Worm (Caenorhabditis elegans) whole organism, L4 larva: Measurements from ENCODE around the gene Y37A1A.2.

Source experiments
- F10B5.3 ChIP-seq: sonication (generic microtip); optimal IDR thresholded peaks from 2 replicates; lab custom pipeline; 2016; ENCODE audit warnings: mild to moderate bottlenecking, missing genetic modification characterization, missing compliant biosample characterization
- F37D6.2 ChIP-seq: sonication (generic microtip); optimal IDR thresholded peaks from 2 replicates; lab custom pipeline; 2016; ENCODE audit warnings: mild to moderate bottlenecking, missing genetic modification characterization, missing compliant biosample characterization
- F44E2.7 ChIP-seq: fragments of 200-800 bp; sonication (Bioruptor generic); IDR thresholded peaks from 2 replicates; pipeline ENCODE4 v2.1.2; 2022; ENCODE audit warnings: missing genetic modification characterization, missing compliant biosample characterization
- T20F7.1 ChIP-seq: fragments of 200-800 bp; sonication (Bioruptor generic); optimal IDR thresholded peaks from 2 replicates; lab custom pipeline; 2018; ENCODE audit warnings: mild to moderate bottlenecking, missing genetic modification characterization, missing compliant biosample characterization
- Y105C5A.15 ChIP-seq: fragments of 200-800 bp; sonication (Bioruptor generic); IDR thresholded peaks from 2 replicates; pipeline ENCODE4 v1.3.6; 2022; ENCODE audit warnings: missing genetic modification characterization, missing compliant biosample characterization
- Y5F2A.4 ChIP-seq: fragments of 200-800 bp; sonication (Bioruptor generic); optimal IDR thresholded peaks from 2 replicates; lab custom pipeline; 2018; ENCODE audit warnings: mild to moderate bottlenecking, missing genetic modification characterization, missing compliant biosample characterization
- Y75B8A.6 ChIP-seq: fragments of 200-800 bp; sonication (Bioruptor generic); IDR thresholded peaks from 2 replicates; pipeline ENCODE4 v1.3.6; 2022; ENCODE audit warnings: missing genetic modification reagents, missing genetic modification characterization, missing compliant biosample characterization
- ZK337.2 ChIP-seq: fragments of 200-800 bp; sonication (Bioruptor generic); IDR thresholded peaks from 2 replicates; pipeline ENCODE4 v1.3.6; 2022; ENCODE audit warnings: missing genetic modification reagents, missing genetic modification characterization, missing compliant biosample characterization
- ZK546.5 ChIP-seq, 2 experiments: sonication (generic microtip); optimal IDR thresholded peaks; 2 replicates each; lab custom pipeline; 2017; ENCODE audit warnings: missing biosample characterization in 2 of 2, missing genetic modification characterization in 2 of 2
- aly-2 ChIP-seq: sonication (generic microtip); optimal IDR thresholded peaks from 2 replicates; lab custom pipeline; 2018; ENCODE audit warnings: missing biosample characterization, missing genetic modification characterization
- ama-1 ChIP-seq: fragments of 150-350 bp; optimal IDR thresholded peaks from 2 replicates; lab custom pipeline; 2014; ENCODE audit warnings: inconsistent platforms, mixed read lengths
- ceh-20 ChIP-seq: fragments of 200-800 bp; sonication (Bioruptor generic); IDR thresholded peaks from 2 replicates; pipeline ENCODE4 v1.3.6; 2022; ENCODE audit warnings: missing genetic modification reagents, missing genetic modification characterization, missing compliant biosample characterization
- ceh-62 ChIP-seq: sonication (generic microtip); optimal IDR thresholded peaks from 2 replicates; lab custom pipeline; 2017; ENCODE audit warnings: missing biosample characterization, missing genetic modification characterization
- cey-2 ChIP-seq: sonication (generic microtip); optimal IDR thresholded peaks from 3 replicates; lab custom pipeline; 2017; ENCODE audit warnings: missing genetic modification characterization, mild to moderate bottlenecking, missing compliant biosample characterization, antibody characterized with exemption, borderline replicate concordance; ENCODE audit not compliant: insufficient read depth
- ctbp-1 ChIP-seq: fragments of 200-800 bp; sonication (Bioruptor generic); IDR thresholded peaks from 2 replicates; pipeline ENCODE4 v1.3.6; 2022; ENCODE audit warnings: missing genetic modification reagents, missing genetic modification characterization, missing compliant biosample characterization
- daf-12 ChIP-seq: fragments of 150-350 bp; optimal IDR thresholded peaks from 2 replicates; lab custom pipeline; 2014; ENCODE audit warnings: missing biosample characterization, missing genetic modification reagents, missing genetic modification characterization
- daf-19 ChIP-seq: fragments of 200-800 bp; sonication (Bioruptor generic); conservative IDR thresholded peaks from 2 replicates; pipeline ENCODE4 v1.3.6; 2022; ENCODE audit warnings: missing genetic modification characterization, missing compliant biosample characterization
- dmd-9 ChIP-seq: fragments of 200-800 bp; sonication (Bioruptor generic); IDR thresholded peaks from 2 replicates; pipeline ENCODE4 v1.3.6; 2022; ENCODE audit warnings: missing genetic modification reagents, missing genetic modification characterization, missing compliant biosample characterization
- duxl-1 ChIP-seq: sonication (generic microtip); optimal IDR thresholded peaks from 2 replicates; lab custom pipeline; 2016; ENCODE audit warnings: mild to moderate bottlenecking, missing genetic modification characterization, moderate library complexity, missing compliant biosample characterization; ENCODE audit not compliant: poor library complexity
- dve-1 ChIP-seq: sonication (generic microtip); optimal IDR thresholded peaks from 2 replicates; lab custom pipeline; 2017; ENCODE audit warnings: antibody characterized with exemption, mild to moderate bottlenecking, missing genetic modification characterization, missing compliant biosample characterization; ENCODE audit not compliant: insufficient read depth
- egl-43 ChIP-seq: fragments of 200-800 bp; sonication (Bioruptor generic); IDR thresholded peaks from 2 replicates; pipeline ENCODE4 v1.3.6; 2022; ENCODE audit warnings: missing genetic modification reagents, missing genetic modification characterization, missing compliant biosample characterization
- fkh-10 ChIP-seq: fragments of 150-350 bp; optimal IDR thresholded peaks from 2 replicates; lab custom pipeline; 2014; ENCODE audit warnings: missing biosample characterization, missing genetic modification reagents, missing genetic modification characterization
- fos-1 ChIP-seq: fragments of 150-350 bp; optimal IDR thresholded peaks from 2 replicates; lab custom pipeline; 2014; ENCODE audit warnings: missing biosample characterization, missing genetic modification characterization
- hlh-30 ChIP-seq: sonication (generic microtip); optimal IDR thresholded peaks from 2 replicates; lab custom pipeline; 2017; ENCODE audit warnings: antibody characterized with exemption, mild to moderate bottlenecking, missing genetic modification characterization, missing compliant biosample characterization; ENCODE audit not compliant: insufficient read depth
- hmg-1.1 ChIP-seq: fragments of 200-800 bp; sonication (Bioruptor generic); IDR thresholded peaks from 2 replicates; pipeline ENCODE4 v1.3.6; 2022; ENCODE audit warnings: missing genetic modification reagents, missing genetic modification characterization, missing compliant biosample characterization
- jun-1 ChIP-seq: fragments of 150-350 bp; optimal IDR thresholded peaks from 2 replicates; lab custom pipeline; 2014; ENCODE audit warnings: missing biosample characterization, missing genetic modification reagents, missing genetic modification characterization
- lim-7 ChIP-seq: fragments of 200-800 bp; sonication (Bioruptor generic); IDR thresholded peaks from 2 replicates; pipeline ENCODE4 v1.3.6; 2022; ENCODE audit warnings: missing genetic modification characterization, missing compliant biosample characterization
- lin-1 ChIP-seq: fragments of 200-800 bp; sonication (Bioruptor generic); IDR thresholded peaks from 2 replicates; pipeline ENCODE4 v1.3.6; 2022; ENCODE audit warnings: missing genetic modification reagents, missing genetic modification characterization, missing compliant biosample characterization
- lin-29 ChIP-seq: fragments of 200-800 bp; sonication (Bioruptor generic); IDR thresholded peaks from 2 replicates; pipeline ENCODE4 v1.3.6; 2022; ENCODE audit warnings: missing genetic modification reagents, missing genetic modification characterization, missing compliant biosample characterization
- lin-39 ChIP-seq: fragments of 150-350 bp; optimal IDR thresholded peaks from 2 replicates; lab custom pipeline; 2014; ENCODE audit warnings: missing biosample characterization, missing genetic modification reagents, missing genetic modification characterization
- lir-3 ChIP-seq: sonication (generic microtip); optimal IDR thresholded peaks from 2 replicates; lab custom pipeline; 2016; ENCODE audit warnings: mild to moderate bottlenecking, missing genetic modification characterization, missing compliant biosample characterization
- madf-9 ChIP-seq: fragments of 200-800 bp; sonication (Bioruptor generic); conservative IDR thresholded peaks from 2 replicates; pipeline ENCODE4 v1.3.6; 2022; ENCODE audit warnings: missing genetic modification reagents, missing genetic modification characterization, missing compliant biosample characterization
- mep-1 ChIP-seq: fragments of 150-350 bp; sonication (generic microtip); optimal IDR thresholded peaks from 3 replicates; lab custom pipeline; 2014; ENCODE audit warnings: missing biosample characterization, missing genetic modification characterization
- mes-2 ChIP-seq: sonication (generic microtip); optimal IDR thresholded peaks from 2 replicates; lab custom pipeline; 2016; ENCODE audit warnings: missing genotype, mild to moderate bottlenecking, missing genetic modification characterization, missing compliant biosample characterization; ENCODE audit not compliant: poor library complexity, severe bottlenecking
- mxl-2 ChIP-seq: fragments of 200-800 bp; sonication (Bioruptor generic); conservative IDR thresholded peaks from 2 replicates; pipeline ENCODE4 v1.3.6; 2022; ENCODE audit warnings: missing genetic modification reagents, missing genetic modification characterization, missing compliant biosample characterization
- mxl-3 ChIP-seq: fragments of 200-800 bp; sonication (Bioruptor generic); optimal IDR thresholded peaks from 2 replicates; lab custom pipeline; 2018; ENCODE audit warnings: mild to moderate bottlenecking, missing genetic modification characterization, missing compliant biosample characterization
- nhr-10 ChIP-seq: fragments of 150-350 bp; optimal IDR thresholded peaks from 2 replicates; lab custom pipeline; 2014; ENCODE audit warnings: missing biosample characterization, missing genetic modification characterization
- nhr-42 ChIP-seq: fragments of 200-800 bp; sonication (Bioruptor generic); IDR thresholded peaks from 2 replicates; pipeline ENCODE4 v1.3.6; 2022; ENCODE audit warnings: missing genetic modification characterization, missing compliant biosample characterization
- nhr-48 ChIP-seq: sonication (generic microtip); optimal IDR thresholded peaks from 2 replicates; lab custom pipeline; 2016; ENCODE audit warnings: mild to moderate bottlenecking, missing genetic modification characterization, missing compliant biosample characterization
- nhr-6 ChIP-seq: fragments of 150-350 bp; optimal IDR thresholded peaks from 2 replicates; lab custom pipeline; 2014; ENCODE audit warnings: missing biosample characterization, missing genetic modification characterization
- nhr-76 ChIP-seq: fragments of 150-350 bp; optimal IDR thresholded peaks from 2 replicates; lab custom pipeline; 2014; ENCODE audit warnings: missing biosample characterization, missing genetic modification characterization
- pha-4 ChIP-seq, 2 experiments: fragments of 150-350 bp in 1 of 2; fragments of 200-800 bp in 1 of 2; sonication (Bioruptor generic) in 1 of 2; IDR thresholded peaks in 1 of 2; optimal IDR thresholded peaks in 1 of 2; 2 replicates each; pipeline versions ENCODE4 v1.3.6 to Lab custom; 2014 to 2022; ENCODE audit warnings: missing genetic modification characterization in 2 of 2, missing genetic modification reagents in 2 of 2, missing biosample characterization in 1 of 2, missing compliant biosample characterization in 1 of 2
- set-16 ChIP-seq: fragments of 200-800 bp; sonication (Bioruptor generic); IDR thresholded peaks from 2 replicates; pipeline ENCODE4 v1.3.6; 2022; ENCODE audit warnings: missing genetic modification reagents, missing genetic modification characterization, missing compliant biosample characterization
- snpc-1.2 ChIP-seq: fragments of 200-800 bp; sonication (Bioruptor generic); IDR thresholded peaks from 2 replicates; pipeline ENCODE4 v1.3.6; 2022; ENCODE audit warnings: missing genetic modification reagents, missing genetic modification characterization, missing compliant biosample characterization
- snpc-4 ChIP-seq: fragments of 150-350 bp; optimal IDR thresholded peaks from 2 replicates; lab custom pipeline; 2014; ENCODE audit warnings: missing biosample characterization, missing genetic modification characterization
- spr-1 ChIP-seq: sonication (generic microtip); optimal IDR thresholded peaks from 2 replicates; lab custom pipeline; 2016; ENCODE audit warnings: mild to moderate bottlenecking, missing genetic modification characterization, missing compliant biosample characterization
- spr-3 ChIP-seq: fragments of 200-800 bp; sonication (Bioruptor generic); optimal IDR thresholded peaks from 2 replicates; lab custom pipeline; 2018; ENCODE audit warnings: mild to moderate bottlenecking, missing genetic modification characterization, missing compliant biosample characterization
- unc-39 ChIP-seq: sonication (generic microtip); optimal IDR thresholded peaks from 2 replicates; lab custom pipeline; 2017; ENCODE audit warnings: missing biosample characterization, missing genetic modification characterization
- zfp-2 ChIP-seq: sonication (generic microtip); optimal IDR thresholded peaks from 2 replicates; lab custom pipeline; 2016; ENCODE audit warnings: mild to moderate bottlenecking, missing genetic modification characterization, missing compliant biosample characterization
- zip-11 ChIP-seq: fragments of 200-800 bp; sonication (Bioruptor generic); IDR thresholded peaks from 2 replicates; pipeline ENCODE4 v1.3.6; 2022; ENCODE audit warnings: missing genetic modification characterization, missing compliant biosample characterization
- zip-2 ChIP-seq: fragments of 150-350 bp; optimal IDR thresholded peaks from 2 replicates; lab custom pipeline; 2014; ENCODE audit warnings: missing biosample characterization, missing genetic modification characterization
- ztf-11 ChIP-seq: fragments of 150-350 bp; optimal IDR thresholded peaks from 2 replicates; lab custom pipeline; 2014; ENCODE audit warnings: missing biosample characterization, missing genetic modification characterization

The Y37A1A.2 gene

DNA sequence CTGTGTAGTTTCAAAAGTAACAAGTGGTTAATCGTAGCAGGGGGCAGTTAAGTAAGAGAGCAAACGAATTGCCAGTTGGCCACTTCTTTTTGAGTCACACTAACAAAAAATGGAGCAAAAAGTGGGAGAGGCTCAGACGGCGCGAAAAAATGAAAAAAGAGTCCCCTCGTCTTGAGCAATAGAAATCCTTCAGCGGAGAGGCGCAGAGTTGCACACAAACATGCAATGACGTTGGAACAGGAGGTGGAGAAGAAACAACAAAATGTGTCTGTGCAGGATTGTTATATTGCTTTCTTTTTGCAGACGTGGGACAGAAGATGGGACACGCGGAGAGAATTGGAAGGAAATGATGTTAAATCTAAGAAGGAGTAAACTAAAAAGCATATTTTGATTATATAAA, 35.1 kb downstream of the Y37A1A.2 start (continued):
- TF ChIP-seq Y75B8A.6 (GFP tag; lab: Robert Waterston, UW) (no peak), snpc-4 (no peak), ceh-20 (GFP tag; lab: Robert Waterston, UW) (no peak), jun-1 (tag; lab: Kevin White, UChicago) (no peak), nhr-48 (no peak), unc-39 (tag; lab: Kevin White, UChicago) (no peak), ztf-11 (no peak), lim-7 (GFP tag; lab: Robert Waterston, UW) (no peak), dmd-9 (no peak), fos-1 (tag; lab: Kevin White, UChicago) (no peak), zip-11 (GFP tag; lab: Robert Waterston, UW) (no peak), cey-2 (no peak), nhr-6 (tag; lab: Kevin White, UChicago) (no peak), zfp-2 (no peak), ctbp-1 (GFP tag; lab: Robert Waterston, UW) (0 out of 2 replicates have a peak, but pooled peaks have one; percentile 20), T20F7.1 (GFP tag; lab: Kevin White, UChicago) (no peak), F37D6.2 (tag; lab: Kevin White, UChicago) (no peak), spr-3 (GFP tag; lab: Kevin White, UChicago) (no peak), snpc-1.2 (GFP tag; lab: Robert Waterston, UW) (no peak), nhr-42 (GFP tag; lab: Robert Waterston, UW) (no peak), lin-1 (GFP tag; lab: Robert Waterston, UW) (no peak), Y5F2A.4 (GFP tag; lab: Kevin White, UChicago) (no peak), daf-19 (GFP tag; lab: Robert Waterston, UW) (no peak), aly-2 (no peak), hlh-30 (tag; lab: Kevin White, UChicago) (peak; percentile 44), mxl-3 (GFP tag; lab: Kevin White, UChicago) (peak; percentile 3), F10B5.3 (no peak), lin-39 (tag; lab: Kevin White, UChicago) (no peak), pha-4 (GFP tag; IDR thresholded peaks at IDR 0.05; lab: Robert Waterston, UW) (no peak), pha-4 (tag; optimal IDR thresholded peaks at IDR 0.05; lab: Kevin White, UChicago) (no peak), dve-1 (tag; lab: Kevin White, UChicago) (no peak), nhr-76 (no peak), mep-1 (peak; percentile 66), ama-1 (lab: Kevin White, UChicago) (no peak), zip-2 (tag; lab: Kevin White, UChicago) (no peak), hmg-1.1 (peak; percentile 63; the same call in 1 of the 2 replicates), ceh-62 (no peak), set-16 (GFP tag; lab: Robert Waterston, UW) (no peak), madf-9 (GFP tag; lab: Robert Waterston, UW) (no peak), fkh-10 (peak; percentile 8), ZK546.5 (tag; optimal IDR thresholded peaks at IDR 0.05; lab: Kevin White, UChicago) (no peak), nhr-10 (tag; lab: Kevin White, UChicago) (no peak), F44E2.7 (GFP tag; lab: Robert Waterston, UW) (no peak), egl-43 (no peak), daf-12 (tag; lab: Kevin White, UChicago) (no peak), Y105C5A.15 (GFP tag; lab: Robert Waterston, UW) (no peak), duxl-1 (tag; lab: Kevin White, UChicago) (no peak), lin-29 (GFP tag; lab: Robert Waterston, UW) (no peak), spr-1 (tag; lab: Kevin White, UChicago) (no peak), lir-3 (tag; lab: Kevin White, UChicago) (no peak), mes-2 (tag; lab: Kevin White, UChicago) (no peak), ZK337.2 (GFP tag; lab: Robert Waterston, UW) (no peak), mxl-2 (GFP tag; lab: Robert Waterston, UW) (no peak)
